Fruit fly (Drosophila melanogaster) ovary, adult (tissue): ENCODE data around the gene spg.

ENCODE experiments used
- CG17801 ChIP-seq: fragments of 200-800 bp; optimal IDR thresholded peaks from 2 replicates; lab custom pipeline; 2019; ENCODE audit warnings: missing biosample characterization, mild to moderate bottlenecking, missing genetic modification characterization, moderate library complexity; ENCODE audit not compliant: partially characterized antibody

Gene spg

dm6 chr3R:28843776-28844610 is 1.1 kb upstream of the spg start:
- no peak for TF ChIP-seq CG17801 (GFP tag; lab: Kevin White, UChicago)

DNA sequence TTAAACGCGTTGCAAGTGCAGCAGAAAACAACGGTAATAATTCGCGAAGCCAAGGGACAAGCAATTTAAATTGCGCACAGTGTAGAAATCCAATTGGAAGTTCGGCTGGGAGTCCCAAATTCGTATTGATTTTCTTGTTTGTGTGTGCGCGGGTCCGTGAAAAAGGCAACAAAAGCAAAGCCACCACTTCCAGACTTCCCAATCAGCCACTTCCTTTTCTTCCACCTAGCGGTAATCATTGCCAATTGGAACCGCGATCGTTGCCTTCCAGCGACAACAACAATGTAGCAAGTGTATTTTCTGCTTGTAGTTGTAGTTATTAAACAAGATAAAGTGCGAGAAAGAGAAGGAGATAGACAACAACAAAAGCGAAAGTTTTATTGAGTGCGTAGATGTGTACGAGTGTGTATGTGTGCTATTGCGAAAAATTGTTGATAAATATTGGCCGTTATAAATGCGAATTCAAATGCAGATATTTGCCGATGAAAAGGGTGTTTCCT is 357 bp downstream of the spg start:
- TF ChIP-seq CG17801 (GFP tag; lab: Kevin White, UChicago) = no peak

DNA sequence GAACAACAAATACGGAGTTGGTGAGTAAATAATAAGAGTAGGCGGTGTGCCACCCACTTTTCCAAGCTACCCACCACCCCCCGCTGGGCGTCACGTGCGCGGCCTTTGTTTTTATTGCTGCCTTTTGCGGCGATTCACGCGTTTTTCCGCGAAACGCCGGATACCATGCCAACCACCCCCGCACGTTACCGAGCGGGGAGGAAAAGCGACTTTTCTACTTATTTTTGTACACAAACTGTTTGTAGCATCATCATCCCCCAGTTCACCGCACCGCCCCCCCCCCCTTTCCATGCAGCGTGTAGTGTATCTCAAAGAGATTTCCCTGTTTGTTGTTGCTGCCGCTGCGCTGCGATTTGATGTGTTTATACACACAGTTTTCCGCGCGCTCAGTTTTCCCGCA is 911 bp downstream of the spg start:
- TF ChIP-seq CG17801 (GFP tag; lab: Kevin White, UChicago) = no peak

dm6 chr3R:28846877-28847529 is 1.9 kb downstream of the spg start:
- TF ChIP-seq CG17801 (GFP tag; lab: Kevin White, UChicago) = no peak

- TF ChIP-seq CG17801 (GFP tag; lab: Kevin White, UChicago) = no peak
These were observed 2.7 kb downstream of the spg start for dm6 chr3R:28847547-28848316.

dm6 chr3R:28848693-28849470 is 3.8 kb downstream of the spg start:
- peak; percentile 20 for TF ChIP-seq CG17801 (GFP tag; lab: Kevin White, UChicago)

DNA sequence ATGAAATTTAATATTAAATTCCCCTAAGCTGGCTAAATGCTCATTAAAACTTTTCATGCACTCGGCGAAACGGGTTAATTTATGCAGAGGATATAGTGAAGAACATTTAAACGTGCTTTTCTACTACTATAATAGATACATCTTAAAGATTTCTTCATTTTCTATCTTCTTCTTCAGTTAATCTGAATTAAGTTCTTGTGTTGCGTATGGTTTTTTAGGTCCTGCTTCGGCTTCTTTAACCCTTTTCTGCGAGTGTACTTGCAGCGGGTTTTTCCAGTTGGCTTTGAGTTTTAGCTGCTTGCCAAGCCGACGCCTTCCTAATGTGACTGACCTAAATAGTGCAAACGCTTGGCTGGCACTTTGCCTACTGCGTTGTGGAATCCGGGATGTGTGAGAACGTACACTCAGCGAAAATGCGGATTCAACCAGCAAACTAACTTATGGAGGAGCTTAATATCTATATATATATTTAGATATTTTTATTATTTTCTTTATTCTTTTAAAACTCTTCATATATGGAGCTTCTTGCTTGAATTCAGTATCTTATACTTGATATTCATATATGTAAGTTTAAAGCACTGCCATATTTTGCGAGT is 5.7 kb downstream of the spg start:
- no peak for TF ChIP-seq CG17801 (GFP tag; lab: Kevin White, UChicago)

DNA sequence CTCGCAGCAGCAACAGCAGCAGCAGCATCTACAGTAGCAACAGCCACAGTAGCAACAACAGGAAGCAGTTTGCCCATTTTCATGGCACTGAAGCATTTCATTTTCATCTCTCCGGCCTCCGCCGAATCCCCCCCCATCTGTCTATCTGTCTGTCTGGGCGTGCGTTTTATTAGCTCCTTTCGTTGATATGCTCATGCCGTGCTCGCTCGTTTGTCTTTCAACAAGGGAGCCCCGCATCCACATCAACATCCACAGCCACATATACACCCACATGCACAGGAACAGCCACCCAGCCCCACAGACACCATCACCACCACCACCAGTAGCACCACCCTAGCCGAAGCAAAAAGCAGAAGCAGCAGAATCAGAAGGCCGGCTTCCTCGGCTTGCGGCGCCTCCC is 6.5 kb downstream of the spg start:
- no peak for TF ChIP-seq CG17801 (GFP tag; lab: Kevin White, UChicago)

DNA sequence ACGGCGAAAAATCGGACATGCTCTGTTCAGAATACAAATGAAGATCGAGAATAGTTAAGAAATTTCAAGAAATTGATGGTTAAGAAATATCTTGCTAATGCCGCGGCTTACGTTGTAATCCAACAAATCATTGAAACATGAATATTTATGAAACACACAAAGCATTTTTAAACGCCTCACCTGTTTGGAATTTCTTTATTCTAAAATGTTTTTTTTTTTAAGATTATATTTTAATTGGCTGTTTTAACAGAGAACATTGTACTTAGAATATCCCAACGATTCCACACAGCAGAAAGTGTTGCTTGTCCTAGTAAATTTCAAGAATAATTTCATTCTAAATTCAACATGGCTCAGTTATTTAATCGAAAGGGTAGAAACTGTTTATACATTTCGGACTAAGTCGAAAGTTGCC is 6.9 kb downstream of the spg start:
- TF ChIP-seq CG17801 (GFP tag; lab: Kevin White, UChicago) = no peak

DNA sequence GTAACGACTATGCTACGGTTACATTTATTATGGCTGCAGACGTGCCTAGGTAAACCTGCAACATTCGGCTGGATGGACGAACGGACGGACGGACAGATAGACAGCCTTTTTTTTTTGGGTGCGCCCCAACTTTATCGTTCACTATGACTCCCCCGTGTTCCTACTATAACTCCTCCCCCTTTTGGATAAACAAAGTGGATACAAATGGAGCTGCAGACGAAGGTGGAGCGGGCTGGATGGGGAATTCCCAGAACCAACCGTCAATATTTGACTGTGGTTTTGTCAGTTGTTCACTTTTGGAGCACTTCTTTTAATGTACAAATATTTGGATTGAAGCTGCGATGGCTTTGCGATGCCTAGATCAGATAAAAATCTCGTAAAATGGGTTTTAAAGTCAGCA is 11.1 kb downstream of the spg start:
- no peak for TF ChIP-seq CG17801 (GFP tag; lab: Kevin White, UChicago)

- no peak for TF ChIP-seq CG17801 (GFP tag; lab: Kevin White, UChicago)
These were observed 11.8 kb downstream of the spg start for dm6 chr3R:28856829-28857228.

DNA sequence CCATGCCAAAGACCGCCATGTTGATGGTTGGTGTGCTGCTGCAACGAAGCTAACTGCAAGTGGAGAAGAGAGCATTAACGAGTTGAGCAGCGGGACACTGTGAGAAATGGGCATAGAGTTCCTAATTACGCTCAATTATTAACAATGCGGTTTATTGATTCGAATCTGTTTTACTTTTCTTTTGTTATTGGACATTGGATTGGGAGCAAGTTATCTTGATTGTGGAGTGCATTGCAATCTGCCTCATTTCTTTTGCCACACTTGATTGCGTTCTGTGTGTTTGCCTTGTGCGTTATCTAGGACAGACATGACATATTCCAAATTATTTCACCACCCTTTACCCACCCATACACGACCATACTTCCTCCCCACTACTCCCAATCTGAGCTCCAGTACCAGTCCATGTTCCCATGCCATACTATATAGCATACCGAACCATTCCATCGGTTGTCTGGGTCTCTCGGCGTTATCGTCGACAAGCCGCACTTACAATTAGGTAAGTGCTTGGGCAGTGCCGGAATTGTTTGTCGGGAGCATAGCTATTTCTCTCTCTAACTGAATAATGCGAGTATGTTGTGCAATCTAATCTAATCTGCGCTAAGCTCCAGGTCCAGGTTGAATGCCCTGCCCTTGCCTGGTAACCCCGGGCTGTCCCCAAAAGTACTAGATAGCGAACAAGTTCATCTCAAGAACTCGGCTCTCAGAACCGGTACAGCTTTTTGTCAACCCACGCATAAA is 12.4 kb downstream of the spg start:
- TF ChIP-seq CG17801 (GFP tag; lab: Kevin White, UChicago) = no peak

DNA sequence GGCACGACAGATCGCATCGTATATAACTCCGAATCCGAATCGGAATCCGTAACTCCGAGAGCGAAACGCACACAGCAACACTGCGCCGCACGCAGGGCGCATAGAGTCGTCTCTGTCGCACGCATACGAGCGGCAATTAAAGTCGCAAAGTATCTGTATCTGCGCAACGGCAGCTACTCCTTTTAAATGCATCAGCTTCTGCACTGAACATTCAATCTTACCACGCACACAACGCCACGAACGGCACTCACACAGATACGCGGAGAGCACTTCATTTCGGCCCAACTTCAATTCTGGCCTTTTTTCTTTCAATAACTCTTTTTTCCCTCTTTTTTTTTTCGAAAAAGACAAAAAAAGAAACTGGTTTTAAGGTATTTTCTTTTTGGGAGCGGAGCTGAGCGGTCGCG is 13.2 kb downstream of the spg start:
- TF ChIP-seq CG17801 (GFP tag; lab: Kevin White, UChicago) = no peak
